Worm (Caenorhabditis elegans): Measurements from ENCODE around the gene F59E12.1.

- TF ChIP-seq ceh-62 (tag; optimal IDR thresholded peaks at IDR 0.05) (no peak), spr-1 (tag; optimal IDR thresholded peaks at IDR 0.05) (no peak), lin-15B (tag; optimal IDR thresholded peaks at IDR 0.05) (no peak), hlh-30 (tag; optimal IDR thresholded peaks at IDR 0.05; ENCODE audit: insufficient read depth) (no peak), unc-39 (tag; optimal IDR thresholded peaks at IDR 0.05) (no peak), ceh-44 (GFP tag; IDR thresholded peaks at IDR 0.05) (no peak), nhr-237 (tag; optimal IDR thresholded peaks at IDR 0.05) (no peak), mdl-1 (tag; optimal IDR thresholded peaks at IDR 0.05) (no peak), ceh-28 (tag; optimal IDR thresholded peaks at IDR 0.05) (no peak), F49E8.2 (tag; optimal IDR thresholded peaks at IDR 0.05; ENCODE audit: borderline replicate concordance) (no peak), ama-1 (optimal IDR thresholded peaks at IDR 0.05) (no peak), dpl-1 (GFP tag; optimal IDR thresholded peaks at IDR 0.05) (no peak), jun-1 (tag; optimal IDR thresholded peaks at IDR 0.05) (no peak)
Observed at ce11 chrII:5665029-5665428, 10.7 kb downstream of the F59E12.1 start, which contains the start of gene C25H3.15.
